Worm (Caenorhabditis elegans) whole organism, mixed stage, embryonic: ENCODE results near the gene prx-12.

ENCODE experiments used
- blmp-1 ChIP-seq: fragments of 150-350 bp; optimal IDR thresholded peaks from 2 replicates; lab custom pipeline; 2014; ENCODE audit warnings: missing biosample characterization, missing genetic modification characterization
- drap-1 ChIP-seq: fragments of 200-800 bp; sonication (Bioruptor generic); optimal IDR thresholded peaks from 3 replicates; lab custom pipeline; 2018; ENCODE audit warnings: mild to moderate bottlenecking, missing genetic modification characterization, missing compliant biosample characterization
- ham-2 ChIP-seq: fragments of 200-800 bp; sonication (Bioruptor generic); optimal IDR thresholded peaks from 2 replicates; lab custom pipeline; 2018; ENCODE audit warnings: mild to moderate bottlenecking, missing genetic modification characterization, missing compliant biosample characterization
- lsy-2 ChIP-seq: fragments of 150-350 bp; optimal IDR thresholded peaks from 2 replicates; lab custom pipeline; 2014; ENCODE audit warnings: missing biosample characterization, missing genetic modification characterization
- mep-1 ChIP-seq: fragments of 150-350 bp; optimal IDR thresholded peaks from 2 replicates; lab custom pipeline; 2017; ENCODE audit warnings: missing biosample characterization, missing genetic modification reagents, missing genetic modification characterization, inconsistent platforms
- nhr-237 ChIP-seq: fragments of 150-350 bp; optimal IDR thresholded peaks from 2 replicates; lab custom pipeline; 2014; ENCODE audit warnings: missing biosample characterization, missing genetic modification characterization
- nhr-28 ChIP-seq: fragments of 150-350 bp; optimal IDR thresholded peaks from 2 replicates; lab custom pipeline; 2014; ENCODE audit warnings: missing biosample characterization, missing genetic modification characterization
- nhr-76 ChIP-seq: sonication (generic microtip); optimal IDR thresholded peaks from 2 replicates; lab custom pipeline; 2017; ENCODE audit warnings: missing biosample characterization, missing genetic modification characterization
- snpc-4 ChIP-seq: fragments of 150-350 bp; optimal IDR thresholded peaks from 2 replicates; lab custom pipeline; 2014; ENCODE audit warnings: missing biosample characterization, missing genetic modification characterization
- unc-39 ChIP-seq: fragments of 150-350 bp; optimal IDR thresholded peaks from 2 replicates; lab custom pipeline; 2014; ENCODE audit warnings: missing biosample characterization, missing genetic modification characterization
- unc-62 ChIP-seq: fragments of 150-350 bp; optimal IDR thresholded peaks from 2 replicates; lab custom pipeline; 2014; ENCODE audit warnings: missing biosample characterization, missing genetic modification reagents, missing genetic modification characterization
- ztf-11 ChIP-seq: fragments of 150-350 bp; optimal IDR thresholded peaks from 2 replicates; lab custom pipeline; 2014; ENCODE audit warnings: missing biosample characterization, missing genetic modification characterization

ce11 chrX:11426647-11427046 is 33.6 kb downstream of the prx-12 start:
- TF ChIP-seq ztf-11 (no peak), nhr-237 (tag; lab: Kevin White, UChicago) (no peak), nhr-28 (tag; lab: Kevin White, UChicago) (no peak), mep-1 (tag; lab: Kevin White, UChicago) (no peak), ham-2 (no peak), snpc-4 (tag; lab: Kevin White, UChicago) (no peak), unc-62 (GFP tag; lab: Kevin White, UChicago) (no peak), unc-39 (no peak), nhr-76 (tag; lab: Kevin White, UChicago) (no peak), lsy-2 (no peak), blmp-1 (no peak), drap-1 (GFP tag; lab: Kevin White, UChicago) (no peak)
